Worm (Caenorhabditis elegans): ENCODE data around the gene Y80D3A.8.
A peak's percentile ranks its signal among the peaks of the same experiment; 100 is the strongest.

The Y80D3A.8 gene

DNA sequence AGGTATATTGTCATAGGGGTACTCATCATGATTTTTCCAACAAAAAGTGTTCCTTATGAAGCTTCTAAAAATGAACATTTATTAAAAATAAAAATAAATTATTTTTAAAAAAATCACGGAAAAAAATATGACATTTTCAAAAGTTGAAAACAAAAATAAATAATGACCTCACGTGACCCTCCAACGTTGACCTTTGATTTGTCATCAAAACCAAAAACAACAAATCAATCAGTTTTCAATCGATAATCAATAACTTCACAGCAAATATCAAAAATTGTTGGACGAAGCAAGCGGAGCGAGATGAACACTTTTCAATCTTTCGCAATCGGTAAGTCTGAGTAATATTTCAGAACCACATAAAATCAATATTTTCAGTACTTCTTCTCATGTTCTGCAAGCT lies at the start of gene Y80D3A.8:
Y80D3A.8 (plus strand) TSS at position 301 of the 400 bp plus-strand sequence.
- TF ChIP-seq nhr-77 (tag; optimal IDR thresholded peaks at IDR 0.05) (no peak), aly-2 (tag; optimal IDR thresholded peaks at IDR 0.05) (no peak), elt-3 (tag; optimal IDR thresholded peaks at IDR 0.05) (no peak), mdl-1 (tag; optimal IDR thresholded peaks at IDR 0.05) (no peak), ceh-9 (tag; optimal IDR thresholded peaks at IDR 0.05) (no peak), nhr-43 (tag; optimal IDR thresholded peaks at IDR 0.05; ENCODE audit: poor library complexity, severe bottlenecking) (no peak), unc-62 (GFP tag; optimal IDR thresholded peaks at IDR 0.05) (no peak), lin-15B (tag; optimal IDR thresholded peaks at IDR 0.05) (no peak), nfya-1 (tag; optimal IDR thresholded peaks at IDR 0.05; ENCODE audit: insufficient read depth) (no peak), tbx-2 (tag; optimal IDR thresholded peaks at IDR 0.05) (no peak), elt-2 (tag; optimal IDR thresholded peaks at IDR 0.05) (no peak), pqm-1 (tag; optimal IDR thresholded peaks at IDR 0.05) (no peak)

DNA sequence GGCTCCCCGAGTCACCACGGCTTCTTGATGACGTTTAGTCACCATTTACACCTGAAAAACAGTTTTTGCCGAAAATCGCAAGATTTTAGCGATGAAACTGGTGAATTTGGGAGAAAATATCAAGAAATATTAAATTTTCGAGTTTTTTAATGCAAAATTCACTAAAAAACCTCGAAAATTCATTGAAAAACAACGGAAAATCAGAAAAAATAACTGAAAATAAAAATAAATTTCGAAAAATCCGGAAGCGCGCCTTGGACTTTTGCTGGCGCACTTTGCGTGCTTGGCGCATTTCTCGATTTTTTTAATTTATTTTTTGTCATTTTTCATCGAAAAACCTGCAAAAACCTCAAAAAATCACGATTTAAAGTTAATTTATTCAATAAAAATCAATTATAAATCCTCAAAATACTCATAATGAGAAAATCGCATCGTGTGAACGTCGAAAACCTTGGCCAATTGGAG lies 45.5 kb upstream of the Y80D3A.8 start, which contains the start of gene emb-4:
emb-4 (minus strand) TSS at position 51 of the 465 bp plus-strand sequence.
- TF ChIP-seq nhr-76 (tag; optimal IDR thresholded peaks at IDR 0.05): no peak
- TF ChIP-seq eor-1 (tag; optimal IDR thresholded peaks at IDR 0.05): no peak
- peak; percentile 29 for TF ChIP-seq snpc-4 (tag; optimal IDR thresholded peaks at IDR 0.05)
- TF ChIP-seq ceh-82 (tag; optimal IDR thresholded peaks at IDR 0.05): no peak
- no peak for TF ChIP-seq nhr-25 (tag; optimal IDR thresholded peaks at IDR 0.05)
- TF ChIP-seq nfya-1 (tag; optimal IDR thresholded peaks at IDR 0.05; ENCODE audit: insufficient read depth): peak; percentile 50
- TF ChIP-seq tbx-2 (tag; optimal IDR thresholded peaks at IDR 0.05): no peak
- TF ChIP-seq ceh-9 (tag; optimal IDR thresholded peaks at IDR 0.05): no peak
- TF ChIP-seq elt-1 (tag; optimal IDR thresholded peaks at IDR 0.05): no peak
- TF ChIP-seq nhr-28 (tag; optimal IDR thresholded peaks at IDR 0.05): no peak
- no peak for TF ChIP-seq lin-39 (tag; optimal IDR thresholded peaks at IDR 0.05)
- TF ChIP-seq hmg-11 (tag; optimal IDR thresholded peaks at IDR 0.05): peak; percentile 41
- peak; percentile 42 for TF ChIP-seq pha-4 (tag; optimal IDR thresholded peaks at IDR 0.05)
- TF ChIP-seq nhr-77 (tag; optimal IDR thresholded peaks at IDR 0.05): no peak
- peak; percentile 35 for TF ChIP-seq lin-15B (tag; optimal IDR thresholded peaks at IDR 0.05)
- peak; percentile 22 for TF ChIP-seq jun-1 (tag; optimal IDR thresholded peaks at IDR 0.05)
- TF ChIP-seq ceh-16 (tag; optimal IDR thresholded peaks at IDR 0.05): no peak
- TF ChIP-seq fkh-10 (GFP tag; optimal IDR thresholded peaks at IDR 0.05): no peak
- TF ChIP-seq ama-1 (optimal IDR thresholded peaks at IDR 0.05): no peak
- no peak for TF ChIP-seq ZK546.5 (tag; optimal IDR thresholded peaks at IDR 0.05)
- TF ChIP-seq egl-27 (tag; optimal IDR thresholded peaks at IDR 0.05): no peak
- no peak for TF ChIP-seq sea-2 (GFP tag; optimal IDR thresholded peaks at IDR 0.05)
- TF ChIP-seq nhr-23 (tag; optimal IDR thresholded peaks at IDR 0.05): peak; percentile 24
- no peak for TF ChIP-seq nhr-12 (tag; optimal IDR thresholded peaks at IDR 0.05)
- TF ChIP-seq fos-1 (tag; optimal IDR thresholded peaks at IDR 0.05): no peak
- TF ChIP-seq lsy-12 (tag; optimal IDR thresholded peaks at IDR 0.05): peak; percentile 16

ce11 chrV:18900437-18900836 lies 40.0 kb upstream of the Y80D3A.8 start, which contains the start of gene nhr-243:
nhr-243 (minus strand) TSS chrV:18900537.
- TF ChIP-seq snpc-4 (tag; optimal IDR thresholded peaks at IDR 0.05) (no peak), ZK546.5 (tag; optimal IDR thresholded peaks at IDR 0.05) (no peak), lin-39 (tag; optimal IDR thresholded peaks at IDR 0.05) (no peak), ztf-4 (tag; optimal IDR thresholded peaks at IDR 0.05) (no peak), unc-39 (tag; optimal IDR thresholded peaks at IDR 0.05) (no peak), nhr-12 (tag; optimal IDR thresholded peaks at IDR 0.05) (no peak), ceh-9 (tag; optimal IDR thresholded peaks at IDR 0.05) (no peak), tbx-2 (tag; optimal IDR thresholded peaks at IDR 0.05) (no peak), elt-2 (tag; optimal IDR thresholded peaks at IDR 0.05) (no peak), skn-1 (tag; optimal IDR thresholded peaks at IDR 0.05) (no peak), unc-62 (GFP tag; optimal IDR thresholded peaks at IDR 0.05) (no peak), egl-27 (tag; optimal IDR thresholded peaks at IDR 0.05) (no peak), nhr-77 (tag; optimal IDR thresholded peaks at IDR 0.05) (no peak), mdl-1 (tag; optimal IDR thresholded peaks at IDR 0.05) (no peak), nhr-25 (tag; optimal IDR thresholded peaks at IDR 0.05) (no peak)

- TF ChIP-seq pqm-1 (tag; optimal IDR thresholded peaks at IDR 0.05) (peak; percentile 42), lsy-12 (tag; optimal IDR thresholded peaks at IDR 0.05) (no peak), ceh-28 (tag; optimal IDR thresholded peaks at IDR 0.05) (peak; percentile 56), pha-4 (tag; optimal IDR thresholded peaks at IDR 0.05) (peak; percentile 54), elt-2 (tag; optimal IDR thresholded peaks at IDR 0.05) (peak; percentile 51), unc-39 (tag; optimal IDR thresholded peaks at IDR 0.05) (no peak)
Measured at ce11 chrV:18901530-18901929, 38.9 kb upstream of the Y80D3A.8 start.
